Fruit fly (Drosophila melanogaster): ENCODE data around the gene Dci.

The Dci gene

dm6 chr3L:895314-895980 lies 44.3 kb downstream of the Dci start, which contains the start of gene CG34056 (continued):
- TF ChIP-seq pan (optimal IDR thresholded peaks at IDR 0.05) (no peak), pan (GFP tag; optimal IDR thresholded peaks at IDR 0.05 in 1 of 2, IDR thresholded peaks at IDR 0.05 in 1 of 2) (peak in 1 of 2 experiments; percentile 97), CG3163 (GFP tag; optimal IDR thresholded peaks at IDR 0.05) (no peak), dpn (GFP tag; optimal IDR thresholded peaks at IDR 0.05) (peak; percentile 90 to 94), tap (tag; optimal IDR thresholded peaks at IDR 0.05) (peak; percentile 93), en (GFP tag; optimal IDR thresholded peaks at IDR 0.05) (peak; percentile 54), Awh (GFP tag; IDR thresholded peaks at IDR 0.05) (peak; percentile 97), CG6175 (GFP tag; IDR thresholded peaks at IDR 0.05) (peak; percentile 89), CG11560 (tag; IDR thresholded peaks at IDR 0.05) (peak; percentile 75), CG10654 (GFP tag; optimal IDR thresholded peaks at IDR 0.05) (peak; percentile 90), Neu2 (GFP tag; optimal IDR thresholded peaks at IDR 0.05; ENCODE audit: borderline replicate concordance) (no peak), CG1529 (GFP tag; optimal IDR thresholded peaks at IDR 0.05) (peak; percentile 78), Ada2b (GFP tag; IDR thresholded peaks at IDR 0.05) (peak; percentile 97), Oaz (GFP tag; IDR thresholded peaks at IDR 0.05) (peak; percentile 89), grn (GFP tag; optimal IDR thresholded peaks at IDR 0.05) (no peak), CG30403 (GFP tag; optimal IDR thresholded peaks at IDR 0.05) (peak; percentile 93), CG4707 (GFP tag; optimal IDR thresholded peaks at IDR 0.05) (peak; percentile 74), zen2 (GFP tag; IDR thresholded peaks at IDR 0.05; ENCODE audit: partially characterized antibody) (no peak), aop (GFP tag; IDR thresholded peaks at IDR 0.05) (peak; percentile 81), trh (GFP tag; optimal IDR thresholded peaks at IDR 0.05) (peak; percentile 63), gcm2 (GFP tag; optimal IDR thresholded peaks at IDR 0.05) (peak; percentile 63), CG14014 (GFP tag; IDR thresholded peaks at IDR 0.05) (peak; percentile 95), chinmo (GFP tag; IDR thresholded peaks at IDR 0.05; ENCODE audit: partially characterized antibody) (peak; percentile 86; the same call in 2 of the 4 replicates), E2f1 (GFP tag; IDR thresholded peaks at IDR 0.05) (peak; percentile 96), CG12071 (GFP tag; optimal IDR thresholded peaks at IDR 0.05) (peak; percentile 89), CG2199 (GFP tag; IDR thresholded peaks at IDR 0.05) (peak; percentile 92; the same call in 1 of the 3 replicates), CG7839 (tag; optimal IDR thresholded peaks at IDR 0.05) (peak; percentile 94), CG10274 (GFP tag; optimal IDR thresholded peaks at IDR 0.05) (peak; percentile 79), rib (GFP tag; IDR thresholded peaks at IDR 0.05) (peak; percentile 95), Ets65A (GFP tag) (peak; percentile 84), disco-r (GFP tag; optimal IDR thresholded peaks at IDR 0.05) (peak; percentile 59), Bdp1 (GFP tag; optimal IDR thresholded peaks at IDR 0.05) (peak; percentile 55), CG11456 (GFP tag; IDR thresholded peaks at IDR 0.05) (peak; percentile 95), B-H2 (GFP tag; optimal IDR thresholded peaks at IDR 0.05) (peak; percentile 4), dmrt11E (tag; optimal IDR thresholded peaks at IDR 0.05) (peak; percentile 66), Trl (optimal IDR thresholded peaks at IDR 0.05) (peak in 1 of 2 experiments; percentile 21), Trl (GFP tag; optimal IDR thresholded peaks at IDR 0.05) (peak; percentile 88), abd-A (tag; optimal IDR thresholded peaks at IDR 0.05) (peak; percentile 94), CG6689 (GFP tag; IDR thresholded peaks at IDR 0.05) (peak; percentile 96), ham (GFP tag; IDR thresholded peaks at IDR 0.05) (peak; percentile 79; the same call in 1 of the 2 replicates), HLH54F (GFP tag; optimal IDR thresholded peaks at IDR 0.05) (peak; percentile 71), stc (GFP tag; IDR thresholded peaks at IDR 0.05) (peak; percentile 96), CG17612 (GFP tag; IDR thresholded peaks at IDR 0.05) (peak; percentile 86), CG43689 (GFP tag; IDR thresholded peaks at IDR 0.05) (peak; percentile 82), CG11504 (tag; optimal IDR thresholded peaks at IDR 0.05) (peak; percentile 95), BtbVII (GFP tag; optimal IDR thresholded peaks at IDR 0.05) (peak; percentile 92), CG8089 (GFP tag; optimal IDR thresholded peaks at IDR 0.05) (peak; percentile 35), Ravus (GFP tag; IDR thresholded peaks at IDR 0.05) (peak; percentile 92), CG15601 (tag; optimal IDR thresholded peaks at IDR 0.05) (peak; percentile 75), CG8281 (tag; optimal IDR thresholded peaks at IDR 0.05) (peak; percentile 84), HHEX (GFP tag; optimal IDR thresholded peaks at IDR 0.05) (peak; percentile 93)

Data from whole organism, embryonic.